Worm (Caenorhabditis elegans) whole organism, L1 larva: ENCODE results near the gene tba-7.

Source experiments
- C04F5.9 ChIP-seq: sonication (generic microtip); optimal IDR thresholded peaks from 2 replicates; lab custom pipeline; 2016; ENCODE audit warnings: missing genetic modification characterization, missing compliant biosample characterization
- C16A3.4 ChIP-seq: fragments of 150-350 bp; optimal IDR thresholded peaks from 2 replicates; lab custom pipeline; 2014; ENCODE audit warnings: missing biosample characterization, missing genetic modification characterization
- C34B4.2 ChIP-seq: sonication (generic microtip); optimal IDR thresholded peaks from 2 replicates; lab custom pipeline; 2017; ENCODE audit warnings: mild to moderate bottlenecking, missing genetic modification characterization, missing compliant biosample characterization
- F16B12.6 ChIP-seq: fragments of 150-350 bp; optimal IDR thresholded peaks from 2 replicates; lab custom pipeline; 2014; ENCODE audit warnings: missing biosample characterization, missing genetic modification characterization
- Y116A8C.19 ChIP-seq: sonication (generic microtip); optimal IDR thresholded peaks from 2 replicates; lab custom pipeline; 2016; ENCODE audit warnings: missing compliant biosample characterization, missing genetic modification characterization, borderline replicate concordance
- aha-1 ChIP-seq: fragments of 150-350 bp; optimal IDR thresholded peaks from 2 replicates; lab custom pipeline; 2014; ENCODE audit warnings: missing biosample characterization, missing genetic modification characterization
- ama-1 ChIP-seq: fragments of 150-350 bp; optimal IDR thresholded peaks from 2 replicates; lab custom pipeline; 2014
- ceh-63 ChIP-seq: fragments of 200-800 bp; sonication (Bioruptor generic); optimal IDR thresholded peaks from 2 replicates; lab custom pipeline; 2018; ENCODE audit warnings: mild to moderate bottlenecking, missing genetic modification characterization, missing compliant biosample characterization
- ceh-8 ChIP-seq: fragments of 200-800 bp; sonication (Bioruptor generic); optimal IDR thresholded peaks from 2 replicates; lab custom pipeline; 2018; ENCODE audit warnings: mild to moderate bottlenecking, missing genetic modification characterization, moderate library complexity, missing compliant biosample characterization
- ceh-88 ChIP-seq: fragments of 200-800 bp; sonication (Bioruptor generic); IDR thresholded peaks from 2 replicates; pipeline ENCODE4 v1.3.6; 2022; ENCODE audit warnings: missing genetic modification characterization, missing compliant biosample characterization
- ceh-90 ChIP-seq: sonication (generic microtip); optimal IDR thresholded peaks from 2 replicates; lab custom pipeline; 2016; ENCODE audit warnings: missing genetic modification characterization, missing compliant biosample characterization
- dpl-1 ChIP-seq, 3 experiments: fragments of 150-350 bp in 2 of 3; sonication (generic microtip) in 1 of 3; optimal IDR thresholded peaks; 2 replicates each; lab custom pipeline; 2014 to 2017; ENCODE audit warnings: missing biosample characterization in 3 of 3, missing genetic modification characterization in 3 of 3, missing genetic modification reagents in 3 of 3
- dsc-1 ChIP-seq: sonication (generic microtip); optimal IDR thresholded peaks from 2 replicates; lab custom pipeline; 2016; ENCODE audit warnings: mild to moderate bottlenecking, missing genetic modification characterization, missing compliant biosample characterization
- efl-1 ChIP-seq, 4 experiments: fragments of 150-350 bp; optimal IDR thresholded peaks in 3 of 4; peaks in 1 of 4; 1 replicate in 1 of 4; 2 replicates in 3 of 4; lab custom pipeline; 2014; ENCODE audit warnings: missing biosample characterization in 2 of 4, missing genetic modification characterization in 2 of 4, missing genetic modification reagents in 2 of 4
- egl-13 ChIP-seq: sonication (generic microtip); optimal IDR thresholded peaks from 2 replicates; lab custom pipeline; 2016; ENCODE audit warnings: missing genotype, missing genetic modification reagents, missing genetic modification characterization, missing compliant biosample characterization
- elt-2 ChIP-seq: sonication (generic microtip); optimal IDR thresholded peaks from 2 replicates; lab custom pipeline; 2016; ENCODE audit warnings: missing genetic modification characterization, mild to moderate bottlenecking, inconsistent platforms, missing compliant biosample characterization, missing genetic modification reagents
- elt-3 ChIP-seq, 6 experiments: fragments of 150-350 bp in 1 of 6; sonication (generic microtip); optimal IDR thresholded peaks; 2 replicates each; lab custom pipeline; 2017 to 2018; ENCODE audit warnings: missing biosample characterization in 6 of 6, missing genetic modification characterization in 6 of 6, inconsistent platforms in 1 of 6
- fkh-10 ChIP-seq: sonication (generic microtip); optimal IDR thresholded peaks from 2 replicates; lab custom pipeline; 2017; ENCODE audit warnings: missing biosample characterization, missing genetic modification reagents, missing genetic modification characterization
- fkh-8 ChIP-seq: sonication (generic microtip); optimal IDR thresholded peaks from 2 replicates; lab custom pipeline; 2016; ENCODE audit warnings: mild to moderate bottlenecking, missing genetic modification characterization, missing compliant biosample characterization
- grh-1 ChIP-seq: fragments of 200-800 bp; sonication (Bioruptor generic); IDR thresholded peaks from 2 replicates; pipeline ENCODE4 v1.3.6; 2022; ENCODE audit warnings: missing genetic modification reagents, missing genetic modification characterization, missing compliant biosample characterization
- hlh-17 ChIP-seq: fragments of 200-800 bp; sonication (Bioruptor generic); optimal IDR thresholded peaks from 2 replicates; lab custom pipeline; 2018; ENCODE audit warnings: missing genetic modification characterization, mild to moderate bottlenecking, missing compliant biosample characterization, moderate library complexity, borderline replicate concordance
- hpl-2 ChIP-seq: fragments of 150-350 bp; optimal IDR thresholded peaks from 2 replicates; lab custom pipeline; 2014; ENCODE audit warnings: missing biosample characterization, missing genetic modification reagents, missing genetic modification characterization
- irx-1 ChIP-seq: sonication (generic microtip); optimal IDR thresholded peaks from 2 replicates; lab custom pipeline; 2016; ENCODE audit warnings: missing genetic modification characterization, missing compliant biosample characterization
- isw-1 ChIP-seq: fragments of 200-800 bp; sonication (Bioruptor generic); IDR thresholded peaks from 2 replicates; pipeline ENCODE4 v1.3.6; 2022; ENCODE audit warnings: missing genetic modification characterization, missing compliant biosample characterization
- jun-1 ChIP-seq: fragments of 150-350 bp; optimal IDR thresholded peaks from 2 replicates; lab custom pipeline; 2014; ENCODE audit warnings: missing biosample characterization, missing genetic modification reagents, missing genetic modification characterization
- lin-13 ChIP-seq: fragments of 150-350 bp; optimal IDR thresholded peaks from 2 replicates; lab custom pipeline; 2014; ENCODE audit warnings: missing biosample characterization, missing genetic modification reagents, missing genetic modification characterization
- lin-14 ChIP-seq: fragments of 200-800 bp; sonication (Bioruptor generic); optimal IDR thresholded peaks from 2 replicates; lab custom pipeline; 2018; ENCODE audit warnings: mild to moderate bottlenecking, missing genetic modification characterization, moderate library complexity, missing compliant biosample characterization
- lin-39 ChIP-seq: fragments of 150-350 bp; optimal IDR thresholded peaks from 2 replicates; lab custom pipeline; 2014; ENCODE audit warnings: missing biosample characterization, missing genetic modification reagents, missing genetic modification characterization
- lir-3 ChIP-seq: sonication (generic microtip); optimal IDR thresholded peaks from 2 replicates; lab custom pipeline; 2016; ENCODE audit warnings: mild to moderate bottlenecking, missing genetic modification characterization, moderate library complexity, missing compliant biosample characterization; ENCODE audit not compliant: poor library complexity
- mab-9 ChIP-seq: fragments of 200-800 bp; sonication (Bioruptor generic); IDR thresholded peaks from 2 replicates; pipeline ENCODE4 v1.3.6; 2022; ENCODE audit warnings: missing genetic modification reagents, missing genetic modification characterization, missing compliant biosample characterization
- mep-1 ChIP-seq: fragments of 150-350 bp; optimal IDR thresholded peaks from 2 replicates; lab custom pipeline; 2014; ENCODE audit warnings: missing biosample characterization, missing genetic modification characterization
- nhr-11 ChIP-seq: fragments of 150-350 bp; optimal IDR thresholded peaks from 2 replicates; lab custom pipeline; 2014; ENCODE audit warnings: missing biosample characterization, missing genetic modification characterization
- nhr-19 ChIP-seq: fragments of 200-800 bp; sonication (Bioruptor generic); conservative IDR thresholded peaks from 2 replicates; pipeline ENCODE4 v1.3.6; 2022; ENCODE audit warnings: missing genetic modification characterization, missing compliant biosample characterization
- nhr-237 ChIP-seq: fragments of 150-350 bp; optimal IDR thresholded peaks from 2 replicates; lab custom pipeline; 2014; ENCODE audit warnings: missing biosample characterization, missing genetic modification characterization
- nhr-28 ChIP-seq: fragments of 150-350 bp; optimal IDR thresholded peaks from 2 replicates; lab custom pipeline; 2014; ENCODE audit warnings: missing biosample characterization, missing genetic modification characterization
- nhr-76 ChIP-seq: sonication (generic microtip); optimal IDR thresholded peaks from 2 replicates; lab custom pipeline; 2017; ENCODE audit warnings: missing biosample characterization, missing genetic modification characterization
- nhr-84 ChIP-seq: sonication (generic microtip); optimal IDR thresholded peaks from 2 replicates; lab custom pipeline; 2017; ENCODE audit warnings: missing biosample characterization, missing genetic modification characterization
- nhr-85 ChIP-seq: sonication (generic microtip); peaks from one replicate; lab custom pipeline; 2016; ENCODE audit warnings: missing genetic modification characterization, inconsistent platforms, missing compliant biosample characterization
- nhr-90 ChIP-seq: sonication (generic microtip); optimal IDR thresholded peaks from 2 replicates; lab custom pipeline; 2016; ENCODE audit warnings: mild to moderate bottlenecking, missing genetic modification characterization, missing compliant biosample characterization; ENCODE audit not compliant: poor library complexity
- pag-3 ChIP-seq: sonication (generic microtip); optimal IDR thresholded peaks from 2 replicates; lab custom pipeline; 2017; ENCODE audit warnings: missing genetic modification characterization, mild to moderate bottlenecking, missing compliant biosample characterization, antibody characterized with exemption, borderline replicate concordance; ENCODE audit not compliant: insufficient read depth
- pax-3 ChIP-seq: fragments of 200-800 bp; sonication (Bioruptor generic); optimal IDR thresholded peaks from 2 replicates; lab custom pipeline; 2018; ENCODE audit warnings: mild to moderate bottlenecking, missing genetic modification characterization, moderate library complexity, missing compliant biosample characterization
- rnt-1 ChIP-seq: sonication (generic microtip); optimal IDR thresholded peaks from 2 replicates; lab custom pipeline; 2016; ENCODE audit warnings: mild to moderate bottlenecking, missing genetic modification characterization, moderate library complexity, missing compliant biosample characterization
- skn-1 ChIP-seq: fragments of 150-350 bp; optimal IDR thresholded peaks from 2 replicates; lab custom pipeline; 2014; ENCODE audit warnings: missing biosample characterization, missing genetic modification characterization
- snpc-4 ChIP-seq: fragments of 150-350 bp; optimal IDR thresholded peaks from 2 replicates; lab custom pipeline; 2014; ENCODE audit warnings: missing biosample characterization, missing genetic modification characterization
- snu-23 ChIP-seq: sonication (generic microtip); optimal IDR thresholded peaks from 2 replicates; lab custom pipeline; 2016; ENCODE audit warnings: missing genetic modification characterization, missing compliant biosample characterization
- sox-4 ChIP-seq: sonication (generic microtip); optimal IDR thresholded peaks from 2 replicates; lab custom pipeline; 2016; ENCODE audit warnings: missing genetic modification characterization, missing compliant biosample characterization
- sup-37 ChIP-seq: fragments of 200-800 bp; sonication (Bioruptor generic); optimal IDR thresholded peaks from 2 replicates; lab custom pipeline; 2018; ENCODE audit warnings: mild to moderate bottlenecking, missing genetic modification characterization, missing compliant biosample characterization
- swsn-7 ChIP-seq: sonication (generic microtip); optimal IDR thresholded peaks from 2 replicates; lab custom pipeline; 2016; ENCODE audit warnings: missing genetic modification characterization, missing compliant biosample characterization
- unc-30 ChIP-seq: sonication (generic microtip); optimal IDR thresholded peaks from 2 replicates; lab custom pipeline; 2017; ENCODE audit warnings: missing biosample characterization, missing genetic modification characterization
- unc-62 ChIP-seq: fragments of 150-350 bp; optimal IDR thresholded peaks from 2 replicates; lab custom pipeline; 2014; ENCODE audit warnings: missing biosample characterization, missing genetic modification reagents, missing genetic modification characterization
- unc-86 ChIP-seq: sonication (generic microtip); optimal IDR thresholded peaks from 2 replicates; lab custom pipeline; 2016; ENCODE audit warnings: missing genetic modification characterization, missing compliant biosample characterization
- xbp-1 ChIP-seq: sonication (generic microtip); optimal IDR thresholded peaks from 2 replicates; lab custom pipeline; 2016; ENCODE audit warnings: missing genetic modification characterization, missing compliant biosample characterization
- zip-4 ChIP-seq: fragments of 200-800 bp; sonication (Bioruptor generic); optimal IDR thresholded peaks from 2 replicates; lab custom pipeline; 2018; ENCODE audit warnings: mild to moderate bottlenecking, missing genetic modification characterization, moderate library complexity, missing compliant biosample characterization

Gene tba-7

ce11 chrIII:11371236-11371635 is 352 bp downstream of the tba-7 start (continued):
- no peak for TF ChIP-seq nhr-11 (tag; lab: Kevin White, UChicago)
- peak; percentile 45 for TF ChIP-seq elt-2 (tag; lab: Kevin White, UChicago)
- no peak for TF ChIP-seq hlh-17
- TF ChIP-seq C16A3.4 (tag; lab: Kevin White, UChicago): peak; percentile 73
- peak; percentile 46 for TF ChIP-seq unc-86 (tag; lab: Kevin White, UChicago)
- no peak for TF ChIP-seq mab-9 (GFP tag; lab: Robert Waterston, UW)
- TF ChIP-seq grh-1 (GFP tag; lab: Robert Waterston, UW): no peak
- peak; percentile 65 for TF ChIP-seq dsc-1 (tag; lab: Kevin White, UChicago)
- TF ChIP-seq C34B4.2 (tag; lab: Kevin White, UChicago): no peak
- TF ChIP-seq ceh-63 (GFP tag; lab: Kevin White, UChicago): no peak
- peak; percentile 55 for TF ChIP-seq egl-13 (tag; lab: Kevin White, UChicago)
- peak; percentile 60 for TF ChIP-seq irx-1 (tag; lab: Kevin White, UChicago)
- peak; percentile 51 for TF ChIP-seq fkh-8
- TF ChIP-seq nhr-85: peak; percentile 52
- no peak for TF ChIP-seq ceh-8 (GFP tag; lab: Kevin White, UChicago)
- peak; percentile 69 for TF ChIP-seq lin-13 (GFP tag; lab: Kevin White, UChicago)
- peak; percentile 33 for TF ChIP-seq skn-1 (tag; lab: Kevin White, UChicago)
- TF ChIP-seq nhr-237 (tag; lab: Kevin White, UChicago): no peak
- no peak for TF ChIP-seq hpl-2
- TF ChIP-seq lir-3 (tag; lab: Kevin White, UChicago): no peak
- TF ChIP-seq swsn-7 (tag; lab: Kevin White, UChicago): peak; percentile 57
- TF ChIP-seq aha-1 (tag; lab: Kevin White, UChicago): no peak
- no peak for TF ChIP-seq ceh-88 (GFP tag; lab: Robert Waterston, UW)
- no peak for TF ChIP-seq sox-4 (tag; lab: Kevin White, UChicago)
- no peak for TF ChIP-seq ceh-90 (tag; lab: Kevin White, UChicago)
- TF ChIP-seq pax-3 (tag; lab: Kevin White, UChicago): peak; percentile 32
- no peak for TF ChIP-seq C04F5.9 (tag; lab: Kevin White, UChicago)
- TF ChIP-seq elt-3 (tag; optimal IDR thresholded peaks at IDR 0.05; lab: Kevin White, UChicago): peak in 1 of 6 experiments; percentile 10
- TF ChIP-seq nhr-90 (tag; lab: Kevin White, UChicago): peak; percentile 57
- no peak for TF ChIP-seq fkh-10 (GFP tag; lab: Kevin White, UChicago)
- TF ChIP-seq efl-1 (optimal IDR thresholded peaks at IDR 0.05; lab: Kevin White, UChicago): peak; percentile 45 to 61
- TF ChIP-seq efl-1 (GFP tag; optimal IDR thresholded peaks at IDR 0.05 in 1 of 2; lab: Kevin White, UChicago): peak; percentile 59 to 88
- TF ChIP-seq ama-1: no peak
- no peak for TF ChIP-seq sup-37 (GFP tag; lab: Kevin White, UChicago)
- TF ChIP-seq dpl-1 (GFP tag; optimal IDR thresholded peaks at IDR 0.05; lab: Kevin White, UChicago): peak; percentile 8 to 62 (median 49)
- TF ChIP-seq jun-1 (tag; lab: Kevin White, UChicago): no peak
- TF ChIP-seq mep-1: peak; percentile 60
- TF ChIP-seq unc-62 (GFP tag; lab: Kevin White, UChicago): no peak
- peak; percentile 81 for TF ChIP-seq rnt-1 (tag; lab: Kevin White, UChicago)
- TF ChIP-seq nhr-19 (GFP tag; lab: Robert Waterston, UW): peak; percentile 69
- no peak for TF ChIP-seq pag-3
- peak; percentile 42 for TF ChIP-seq isw-1 (GFP tag; lab: Robert Waterston, UW)
- peak; percentile 62 for TF ChIP-seq xbp-1 (tag; lab: Kevin White, UChicago)
- peak; percentile 78 for TF ChIP-seq snu-23 (GFP tag; lab: Kevin White, UChicago)
- no peak for TF ChIP-seq unc-30 (tag; lab: Kevin White, UChicago)
- TF ChIP-seq nhr-76 (tag; lab: Kevin White, UChicago): no peak
- no peak for TF ChIP-seq Y116A8C.19 (tag; lab: Kevin White, UChicago)
- TF ChIP-seq nhr-84 (tag; lab: Kevin White, UChicago): no peak
- TF ChIP-seq F16B12.6 (tag; lab: Kevin White, UChicago): peak; percentile 27
- TF ChIP-seq snpc-4 (tag; lab: Kevin White, UChicago): peak; percentile 50
- no peak for TF ChIP-seq nhr-28 (tag; lab: Kevin White, UChicago)
- peak; percentile 36 for TF ChIP-seq zip-4 (GFP tag; lab: Kevin White, UChicago)
- TF ChIP-seq lin-14: peak; percentile 55
- peak; percentile 1 for TF ChIP-seq lin-39 (tag; lab: Kevin White, UChicago)
